Fruit fly (Drosophila melanogaster) whole organism, embryonic: Measurements from ENCODE around the gene ninaC.

Experiments used
- B-H1 ChIP-seq: fragments of 200-800 bp; sonication (Bioruptor generic); IDR thresholded peaks from 3 replicates; pipeline ENCODE4 v1.3.6; 2022; ENCODE audit warnings: missing biosample characterization, missing genetic modification characterization
- BEAF-32 ChIP-seq: fragments of 200-800 bp; sonication (Bioruptor generic); optimal IDR thresholded peaks from 3 replicates; lab custom pipeline; 2017; ENCODE audit warnings: missing biosample characterization, missing genetic modification characterization, mild to moderate bottlenecking, moderate library complexity, missing genetic modification reagents
- CG11085 ChIP-seq: fragments of 200-800 bp; sonication (Bioruptor generic); IDR thresholded peaks from 2 replicates; pipeline ENCODE4 v1.3.6; 2022; ENCODE audit warnings: missing biosample characterization, missing genetic modification characterization
- CG11560 ChIP-seq: fragments of 200-800 bp; sonication (Bioruptor generic); IDR thresholded peaks from 3 replicates; pipeline ENCODE4 v1.3.6; 2022; ENCODE audit warnings: missing biosample characterization, missing genetic modification characterization
- CG15601 ChIP-seq: fragments of 200-800 bp; sonication (Bioruptor generic); optimal IDR thresholded peaks from 3 replicates; lab custom pipeline; 2019; ENCODE audit warnings: missing biosample characterization, mild to moderate bottlenecking, missing genetic modification characterization, moderate library complexity
- CG1603 ChIP-seq: fragments of 200-800 bp; sonication (Bioruptor generic); optimal IDR thresholded peaks from 2 replicates; lab custom pipeline; 2019; ENCODE audit warnings: missing biosample characterization, mild to moderate bottlenecking, missing genetic modification characterization, moderate library complexity
- CG16813 ChIP-seq: fragments of 200-800 bp; sonication (Bioruptor generic); IDR thresholded peaks from 3 replicates; pipeline ENCODE4 v1.3.6; 2022; ENCODE audit warnings: missing biosample characterization, missing genetic modification characterization; ENCODE audit not compliant: partially characterized antibody
- CG17359 ChIP-seq: fragments of 200-800 bp; sonication (Bioruptor generic); optimal IDR thresholded peaks from 3 replicates; lab custom pipeline; 2018; ENCODE audit warnings: missing biosample characterization, mild to moderate bottlenecking, missing genetic modification characterization, moderate library complexity
- CG2712 ChIP-seq: fragments of 200-800 bp; optimal IDR thresholded peaks from 3 replicates; lab custom pipeline; 2019; ENCODE audit warnings: missing biosample characterization, mild to moderate bottlenecking, missing genetic modification characterization, moderate library complexity
- CG3281 ChIP-seq: fragments of 200-800 bp; sonication (Bioruptor generic); optimal IDR thresholded peaks from 3 replicates; lab custom pipeline; 2017; ENCODE audit warnings: missing biosample characterization, mild to moderate bottlenecking, missing genetic modification characterization
- CG3838 ChIP-seq: fragments of 200-800 bp; sonication (Bioruptor generic); optimal IDR thresholded peaks from 3 replicates; lab custom pipeline; 2016; ENCODE audit warnings: missing biosample characterization, missing genetic modification characterization
- CG4617 ChIP-seq: fragments of 200-800 bp; sonication (Bioruptor generic); optimal IDR thresholded peaks from 3 replicates; lab custom pipeline; 2016; ENCODE audit warnings: missing biosample characterization, missing genetic modification characterization, borderline replicate concordance
- CG5953 ChIP-seq: fragments of 200-800 bp; sonication (Bioruptor generic); IDR thresholded peaks from 2 replicates; pipeline ENCODE4 v1.3.6; 2022; ENCODE audit warnings: missing biosample characterization, missing genetic modification characterization
- CG6791 ChIP-seq: fragments of 200-800 bp; sonication (Bioruptor generic); IDR thresholded peaks from 3 replicates; pipeline ENCODE4 v1.3.6; 2022; ENCODE audit warnings: missing biosample characterization, missing genetic modification characterization; ENCODE audit not compliant: partially characterized antibody
- CG7786 ChIP-seq: fragments of 200-800 bp; sonication (Bioruptor generic); optimal IDR thresholded peaks from 2 replicates; lab custom pipeline; 2016; ENCODE audit warnings: missing biosample characterization, missing genetic modification characterization
- CG8281 ChIP-seq: fragments of 200-800 bp; sonication (Bioruptor generic); optimal IDR thresholded peaks from 2 replicates; lab custom pipeline; 2018; ENCODE audit warnings: missing biosample characterization, mild to moderate bottlenecking, missing genetic modification characterization, moderate library complexity
- CG8359 ChIP-seq: fragments of 200-800 bp; sonication (Bioruptor generic); optimal IDR thresholded peaks from 2 replicates; lab custom pipeline; 2017; ENCODE audit warnings: missing biosample characterization, mild to moderate bottlenecking, missing genetic modification characterization, borderline replicate concordance
- CG9797 ChIP-seq: fragments of 200-800 bp; sonication (Bioruptor generic); optimal IDR thresholded peaks from 3 replicates; lab custom pipeline; 2018; ENCODE audit warnings: missing biosample characterization, mild to moderate bottlenecking, missing genetic modification characterization
- Doc2 ChIP-seq: fragments of 200-800 bp; sonication (Bioruptor generic); IDR thresholded peaks from 2 replicates; pipeline ENCODE4 v1.3.6; 2022; ENCODE audit warnings: missing biosample characterization, missing genetic modification characterization
- ERR ChIP-seq: fragments of 200-800 bp; sonication (Bioruptor generic); optimal IDR thresholded peaks from 2 replicates; lab custom pipeline; 2016; ENCODE audit warnings: missing biosample characterization, missing genetic modification characterization
- Ets97D ChIP-seq: fragments of 200-800 bp; sonication (Bioruptor generic); optimal IDR thresholded peaks from 3 replicates; lab custom pipeline; 2016; ENCODE audit warnings: missing biosample characterization, missing genetic modification characterization
- Gsc ChIP-seq: fragments of 200-800 bp; sonication (Bioruptor generic); IDR thresholded peaks from 2 replicates; pipeline ENCODE4 v1.3.6; 2022; ENCODE audit warnings: missing biosample characterization, missing genetic modification characterization
- Gug ChIP-seq: fragments of 200-800 bp; sonication (Bioruptor generic); IDR thresholded peaks from 4 replicates; pipeline ENCODE4 v1.3.6; 2022; ENCODE audit warnings: missing biosample characterization, missing genetic modification characterization
- Hey ChIP-seq: fragments of 200-800 bp; sonication (Bioruptor generic); optimal IDR thresholded peaks from 3 replicates; lab custom pipeline; 2018; ENCODE audit warnings: missing biosample characterization, mild to moderate bottlenecking, missing genetic modification characterization
- Hr3 ChIP-seq: fragments of 200-800 bp; sonication (Bioruptor generic); optimal IDR thresholded peaks from 3 replicates; lab custom pipeline; 2016; ENCODE audit warnings: missing biosample characterization, missing genetic modification characterization
- Hsf ChIP-seq: fragments of 200-800 bp; sonication (Bioruptor generic); optimal IDR thresholded peaks from 3 replicates; lab custom pipeline; 2016; ENCODE audit warnings: missing biosample characterization, missing genetic modification characterization
- Jarid2 ChIP-seq: fragments of 200-800 bp; sonication (Bioruptor generic); optimal IDR thresholded peaks from 3 replicates; lab custom pipeline; 2017; ENCODE audit warnings: mild to moderate bottlenecking, missing biosample characterization, missing genetic modification reagents, missing genetic modification characterization
- MBD-R2 ChIP-seq: fragments of 200-800 bp; sonication (Bioruptor generic); IDR thresholded peaks from 2 replicates; pipeline ENCODE4 v1.3.6; 2022; ENCODE audit warnings: missing biosample characterization, missing genetic modification characterization
- MESR4 ChIP-seq: fragments of 200-800 bp; sonication (Bioruptor generic); optimal IDR thresholded peaks from 2 replicates; lab custom pipeline; 2018; ENCODE audit warnings: missing biosample characterization, mild to moderate bottlenecking, missing genetic modification characterization, moderate library complexity
- NfI ChIP-seq: fragments of 200-800 bp; sonication (Bioruptor generic); optimal IDR thresholded peaks from 3 replicates; lab custom pipeline; 2018; ENCODE audit warnings: missing biosample characterization, mild to moderate bottlenecking, missing genetic modification characterization, moderate library complexity
- Pdp1 ChIP-seq, 2 experiments: fragments of 200-800 bp; sonication (Bioruptor generic); optimal IDR thresholded peaks; 3 replicates each; lab custom pipeline; 2016; ENCODE audit warnings: missing biosample characterization in 2 of 2, missing genetic modification characterization in 2 of 2, mild to moderate bottlenecking in 1 of 2, moderate library complexity in 1 of 2
- Side ChIP-seq: fragments of 200-800 bp; sonication (Bioruptor generic); optimal IDR thresholded peaks from 2 replicates; lab custom pipeline; 2016; ENCODE audit warnings: missing biosample characterization, missing genetic modification characterization
- ap ChIP-seq: fragments of 200-800 bp; sonication (Bioruptor generic); IDR thresholded peaks from 2 replicates; pipeline ENCODE4 v1.3.6; 2022; ENCODE audit warnings: missing biosample characterization, missing genetic modification characterization
- bigmax ChIP-seq: fragments of 200-800 bp; sonication (Bioruptor generic); optimal IDR thresholded peaks from 2 replicates; lab custom pipeline; 2018; ENCODE audit warnings: missing biosample characterization, mild to moderate bottlenecking, missing genetic modification characterization
- corto ChIP-seq: fragments of 200-800 bp; sonication (Bioruptor generic); optimal IDR thresholded peaks from 2 replicates; lab custom pipeline; 2016; ENCODE audit warnings: missing biosample characterization, mild to moderate bottlenecking, missing genetic modification characterization, moderate library complexity
- dan ChIP-seq: fragments of 200-800 bp; sonication (Bioruptor generic); IDR thresholded peaks from 2 replicates; pipeline ENCODE4 v1.3.6; 2022; ENCODE audit warnings: missing biosample characterization, missing genetic modification characterization
- disco-r ChIP-seq: fragments of 200-800 bp; sonication (Bioruptor generic); optimal IDR thresholded peaks from 2 replicates; lab custom pipeline; 2016; ENCODE audit warnings: missing biosample characterization, missing genetic modification characterization
- dm ChIP-seq: fragments of 200-800 bp; sonication (Bioruptor generic); optimal IDR thresholded peaks from 3 replicates; lab custom pipeline; 2016; ENCODE audit warnings: missing biosample characterization, missing genetic modification characterization
- dmrt11E ChIP-seq: fragments of 200-800 bp; sonication (Bioruptor generic); optimal IDR thresholded peaks from 3 replicates; lab custom pipeline; 2018; ENCODE audit warnings: missing biosample characterization, mild to moderate bottlenecking, missing genetic modification characterization, moderate library complexity
- gcm2 ChIP-seq: fragments of 200-800 bp; sonication (Bioruptor generic); optimal IDR thresholded peaks from 2 replicates; lab custom pipeline; 2016; ENCODE audit warnings: missing biosample characterization, missing genetic modification characterization
- gfzf ChIP-seq: fragments of 200-800 bp; sonication (Bioruptor generic); optimal IDR thresholded peaks from 2 replicates; lab custom pipeline; 2016; ENCODE audit warnings: missing biosample characterization, mild to moderate bottlenecking, missing genetic modification characterization, moderate library complexity
- jing ChIP-seq: fragments of 200-800 bp; sonication (Bioruptor generic); optimal IDR thresholded peaks from 2 replicates; lab custom pipeline; 2018; ENCODE audit warnings: missing biosample characterization, mild to moderate bottlenecking, missing genetic modification characterization
- nom ChIP-seq: fragments of 200-800 bp; sonication (Bioruptor generic); optimal IDR thresholded peaks from 2 replicates; lab custom pipeline; 2017; ENCODE audit warnings: missing biosample characterization, missing genetic modification characterization, mild to moderate bottlenecking, moderate library complexity, missing genetic modification reagents
- pfk ChIP-seq: fragments of 200-800 bp; sonication (Bioruptor generic); optimal IDR thresholded peaks from 2 replicates; lab custom pipeline; 2018; ENCODE audit warnings: missing biosample characterization, mild to moderate bottlenecking, missing genetic modification characterization, moderate library complexity
- pho ChIP-seq: fragments of 200-800 bp; sonication (Bioruptor generic); optimal IDR thresholded peaks from 2 replicates; lab custom pipeline; 2016; ENCODE audit warnings: missing biosample characterization, missing genetic modification characterization
- row ChIP-seq: fragments of 200-800 bp; sonication (Bioruptor generic); IDR thresholded peaks from 3 replicates; pipeline ENCODE4 v1.3.6; 2022; ENCODE audit warnings: missing biosample characterization, missing genetic modification characterization
- tgo ChIP-seq: fragments of 200-800 bp; sonication (Bioruptor generic); IDR thresholded peaks from 3 replicates; pipeline ENCODE4 v1.3.6; 2022; ENCODE audit warnings: missing biosample characterization, missing genetic modification characterization
- tin ChIP-seq: fragments of 200-800 bp; sonication (Bioruptor generic); optimal IDR thresholded peaks from 3 replicates; lab custom pipeline; 2016; ENCODE audit warnings: missing biosample characterization, missing genetic modification characterization
- trem ChIP-seq: fragments of 200-800 bp; optimal IDR thresholded peaks from 3 replicates; lab custom pipeline; 2019; ENCODE audit warnings: missing biosample characterization, mild to moderate bottlenecking, missing genetic modification characterization, moderate library complexity
- wek ChIP-seq: fragments of 200-800 bp; sonication (Bioruptor generic); optimal IDR thresholded peaks from 3 replicates; lab custom pipeline; 2018; ENCODE audit warnings: missing biosample characterization, mild to moderate bottlenecking, missing genetic modification characterization, moderate library complexity
- yki ChIP-seq: fragments of >200 bp; optimal IDR thresholded peaks from 3 replicates; lab custom pipeline; 2018
- zen ChIP-seq: fragments of 200-800 bp; sonication (Bioruptor generic); optimal IDR thresholded peaks from 3 replicates; lab custom pipeline; 2018; ENCODE audit warnings: missing biosample characterization, mild to moderate bottlenecking, missing genetic modification characterization, moderate library complexity

The ninaC gene

dm6 chr2L:7409602-7410001, 32.1 kb downstream of the ninaC start, which contains the start of gene CG5181:
Gene CG5181, minus strand, starts transcription at chr2L:7409809.
- peak; percentile 34 for TF ChIP-seq CG4617
- TF ChIP-seq gcm2 (GFP tag; lab: Kevin White, UChicago) = no peak
- TF ChIP-seq B-H1 (GFP tag; lab: Robert Waterston, UW) = no peak
- peak; percentile 35 for TF ChIP-seq trem (tag; lab: Kevin White, UChicago)
- TF ChIP-seq CG5953 = no peak
- no peak for TF ChIP-seq ERR (GFP tag; lab: Kevin White, UChicago)
- no peak for TF ChIP-seq pho
- TF ChIP-seq nom (GFP tag; lab: Kevin White, UChicago) = no peak
- no peak for TF ChIP-seq Side (GFP tag; lab: Kevin White, UChicago)
- no peak for TF ChIP-seq corto (GFP tag; lab: Kevin White, UChicago)
- TF ChIP-seq dan (GFP tag; lab: Robert Waterston, UW) = no peak
- no peak for TF ChIP-seq CG1603
- TF ChIP-seq CG6791 = no peak
- TF ChIP-seq disco-r (GFP tag; lab: Kevin White, UChicago) = no peak
- no peak for TF ChIP-seq Jarid2 (GFP tag; lab: Kevin White, UChicago)
- TF ChIP-seq dm = no peak
- TF ChIP-seq Hey (tag; lab: Kevin White, UChicago) = no peak
- no peak for TF ChIP-seq CG3838 (GFP tag; lab: Kevin White, UChicago)
- no peak for TF ChIP-seq CG11560
- no peak for TF ChIP-seq Hsf (GFP tag; lab: Kevin White, UChicago)
- no peak for TF ChIP-seq tin
- TF ChIP-seq MESR4 (GFP tag; lab: Kevin White, UChicago) = peak; percentile 25
- TF ChIP-seq CG3281 = no peak
- no peak for TF ChIP-seq NfI (GFP tag; lab: Kevin White, UChicago)
- no peak for TF ChIP-seq tgo (GFP tag; lab: Robert Waterston, UW)
- TF ChIP-seq CG9797 (GFP tag; lab: Kevin White, UChicago) = peak; percentile 49
- TF ChIP-seq dmrt11E (tag; lab: Kevin White, UChicago) = no peak
- TF ChIP-seq gfzf (GFP tag; lab: Kevin White, UChicago) = peak; percentile 63
- TF ChIP-seq Ets97D (GFP tag; lab: Kevin White, UChicago) = no peak
- TF ChIP-seq CG8359 = no peak
- peak; percentile 10 for TF ChIP-seq BEAF-32 (GFP tag; lab: Kevin White, UChicago)
- no peak for TF ChIP-seq bigmax (GFP tag; lab: Kevin White, UChicago)
- TF ChIP-seq ap (GFP tag; lab: Robert Waterston, UW) = no peak
- TF ChIP-seq Pdp1 (GFP tag; optimal IDR thresholded peaks at IDR 0.05; lab: Kevin White, UChicago) = no peak
- no peak for TF ChIP-seq zen (tag; lab: Kevin White, UChicago)
- peak; percentile 1 for TF ChIP-seq CG2712
- TF ChIP-seq CG16813 (GFP tag; lab: Robert Waterston, UW) = no peak
- TF ChIP-seq Gug (GFP tag; lab: Robert Waterston, UW) = no peak
- no peak for TF ChIP-seq CG11085 (GFP tag; lab: Robert Waterston, UW)
- TF ChIP-seq CG17359 (tag; lab: Kevin White, UChicago) = no peak
- no peak for TF ChIP-seq yki (lab: Kevin White, UChicago)
- peak; percentile 50 for TF ChIP-seq pfk
- no peak for TF ChIP-seq CG15601 (tag; lab: Kevin White, UChicago)
- TF ChIP-seq Hr3 (GFP tag; lab: Kevin White, UChicago) = no peak
- TF ChIP-seq wek = no peak
- no peak for TF ChIP-seq Gsc (GFP tag; lab: Robert Waterston, UW)
- TF ChIP-seq CG8281 (tag; lab: Kevin White, UChicago) = no peak
- peak; percentile 69 for TF ChIP-seq row (GFP tag; lab: Robert Waterston, UW)
- no peak for TF ChIP-seq jing (GFP tag; lab: Kevin White, UChicago)
- TF ChIP-seq MBD-R2 (GFP tag; lab: Robert Waterston, UW) = peak; percentile 80
- no peak for TF ChIP-seq CG7786
- no peak for TF ChIP-seq Doc2 (GFP tag; lab: Robert Waterston, UW)
